Fruit fly (Drosophila melanogaster): ENCODE results near the gene CG1958.

Gene CG1958

dm6 chrX:7241985-7242627, 24.6 kb upstream of the CG1958 start (continued):
- TF ChIP-seq Mad (GFP tag; optimal IDR thresholded peaks at IDR 0.05) = peak; percentile 74
- peak; percentile 82 for TF ChIP-seq CG11085 (GFP tag; IDR thresholded peaks at IDR 0.05)
- TF ChIP-seq Spps (tag; optimal IDR thresholded peaks at IDR 0.05) = peak; percentile 46
- peak; percentile 6 for TF ChIP-seq MESR4 (GFP tag; optimal IDR thresholded peaks at IDR 0.05)
- 0 out of 2 replicates have a peak, but pooled peaks have one; percentile 28 for TF ChIP-seq ssp (GFP tag; IDR thresholded peaks at IDR 0.05)
- no peak for TF ChIP-seq run (tag; optimal IDR thresholded peaks at IDR 0.05)
- TF ChIP-seq CG8281 (tag; optimal IDR thresholded peaks at IDR 0.05) = peak; percentile 52
- peak; percentile 57 for TF ChIP-seq gcm2 (GFP tag; optimal IDR thresholded peaks at IDR 0.05)
- peak; percentile 38 for TF ChIP-seq row (GFP tag; IDR thresholded peaks at IDR 0.05)
- TF ChIP-seq CG8765 (GFP tag; IDR thresholded peaks at IDR 0.05) = peak; percentile 39
- TF ChIP-seq Antp (GFP tag; optimal IDR thresholded peaks at IDR 0.05) = peak; percentile 66
- TF ChIP-seq Sry-δ (GFP tag; optimal IDR thresholded peaks at IDR 0.05) = peak; percentile 28
- peak; percentile 76 for TF ChIP-seq az2 (GFP tag; optimal IDR thresholded peaks at IDR 0.05)
- TF ChIP-seq CG32532 (GFP tag; IDR thresholded peaks at IDR 0.05) = peak; percentile 85
- peak; percentile 82 for TF ChIP-seq CG3281 (GFP tag; optimal IDR thresholded peaks at IDR 0.05)
- peak; percentile 83 for TF ChIP-seq CG2202 (tag; optimal IDR thresholded peaks at IDR 0.05)
- no peak for TF ChIP-seq Ravus (GFP tag; IDR thresholded peaks at IDR 0.05)
- peak; percentile 77 for TF ChIP-seq CG12744 (GFP tag; optimal IDR thresholded peaks at IDR 0.05)
- peak; percentile 85 for TF ChIP-seq CG6813 (GFP tag; optimal IDR thresholded peaks at IDR 0.05)
- TF ChIP-seq CG13894 (tag; optimal IDR thresholded peaks at IDR 0.05) = no peak
- 0 out of 3 replicates have a peak, but pooled peaks have one; percentile 9 for TF ChIP-seq jigr1 (GFP tag; IDR thresholded peaks at IDR 0.05)
- TF ChIP-seq usp (GFP tag; optimal IDR thresholded peaks at IDR 0.05) = no peak
- TF ChIP-seq unpg (GFP tag; optimal IDR thresholded peaks at IDR 0.05) = peak; percentile 85
- TF ChIP-seq cato (GFP tag; optimal IDR thresholded peaks at IDR 0.05; ENCODE audit: borderline replicate concordance) = peak; percentile 77
- TF ChIP-seq Pdp1 (GFP tag; optimal IDR thresholded peaks at IDR 0.05) = peak; percentile 57 to 72
- TF ChIP-seq Hr39 (optimal IDR thresholded peaks at IDR 0.05) = no peak
- TF ChIP-seq aop (GFP tag; IDR thresholded peaks at IDR 0.05) = no peak
- peak; percentile 37 for TF ChIP-seq CG7556 (GFP tag; optimal IDR thresholded peaks at IDR 0.05)
- TF ChIP-seq sens (GFP tag) = peak; percentile 93
- peak; percentile 83 for TF ChIP-seq slbo (GFP tag; IDR thresholded peaks at IDR 0.05)
- TF ChIP-seq nerfin-2 (GFP tag; IDR thresholded peaks at IDR 0.05; ENCODE audit: partially characterized antibody) = no peak
- no peak for TF ChIP-seq CG18476 (GFP tag; optimal IDR thresholded peaks at IDR 0.05)
- TF ChIP-seq wor (GFP tag; IDR thresholded peaks at IDR 0.05) = 0 out of 2 replicates have a peak, but pooled peaks have one; percentile 11
- no peak for TF ChIP-seq gro (GFP tag; optimal IDR thresholded peaks at IDR 0.05)
- no peak for TF ChIP-seq chinmo (GFP tag; IDR thresholded peaks at IDR 0.05; ENCODE audit: partially characterized antibody)
- peak; percentile 72 for TF ChIP-seq CG8290 (GFP tag; optimal IDR thresholded peaks at IDR 0.05)
- peak; percentile 72 to 84 for TF ChIP-seq CG8290 (tag; optimal IDR thresholded peaks at IDR 0.05)
- TF ChIP-seq CG32772 (GFP tag; IDR thresholded peaks at IDR 0.05) = peak; percentile 56; the same call in 1 of the 2 replicates
- peak; percentile 57 for TF ChIP-seq TFAM (GFP tag; optimal IDR thresholded peaks at IDR 0.05)
- TF ChIP-seq pb (GFP tag; optimal IDR thresholded peaks at IDR 0.05) = peak; percentile 84
- TF ChIP-seq CG6654 (GFP tag; optimal IDR thresholded peaks at IDR 0.05) = peak; percentile 73
- TF ChIP-seq CG34224 (GFP tag; IDR thresholded peaks at IDR 0.05; ENCODE audit: partially characterized antibody) = no peak
- TF ChIP-seq unc-4 (GFP tag; IDR thresholded peaks at IDR 0.05; ENCODE audit: partially characterized antibody) = no peak
- peak; percentile 61 for TF ChIP-seq kah (GFP tag; optimal IDR thresholded peaks at IDR 0.05)
- TF ChIP-seq ind (GFP tag; optimal IDR thresholded peaks at IDR 0.05) = peak; percentile 69
- peak; percentile 49 for TF ChIP-seq pnt (GFP tag; optimal IDR thresholded peaks at IDR 0.05)
- peak; percentile 67 for TF ChIP-seq chm (GFP tag; IDR thresholded peaks at IDR 0.05)
- TF ChIP-seq pzg (GFP tag; optimal IDR thresholded peaks at IDR 0.05) = no peak
- TF ChIP-seq NfI (GFP tag; optimal IDR thresholded peaks at IDR 0.05) = peak; percentile 96
- TF ChIP-seq Xbp1 (GFP tag; optimal IDR thresholded peaks at IDR 0.05) = peak; percentile 85
- TF ChIP-seq eve (GFP tag; optimal IDR thresholded peaks at IDR 0.05) = no peak

Data from whole organism, embryonic.